Worm (Caenorhabditis elegans) whole organism, L4 larva: ENCODE results near the gene Y52E8A.1.

Experiments
- D1046.2 ChIP-seq: fragments of 200-800 bp; sonication (Bioruptor generic); IDR thresholded peaks from 2 replicates; pipeline ENCODE4 v1.3.6; 2022; ENCODE audit warnings: missing genetic modification characterization, missing compliant biosample characterization
- F26F4.8 ChIP-seq: fragments of 200-800 bp; sonication (Bioruptor generic); conservative IDR thresholded peaks from 2 replicates; pipeline ENCODE4 v1.3.6; 2022; ENCODE audit warnings: missing genetic modification characterization, missing compliant biosample characterization
- F44E2.7 ChIP-seq: fragments of 200-800 bp; sonication (Bioruptor generic); IDR thresholded peaks from 2 replicates; pipeline ENCODE4 v2.1.2; 2022; ENCODE audit warnings: missing genetic modification characterization, missing compliant biosample characterization
- F49E8.2 ChIP-seq: sonication (generic microtip); optimal IDR thresholded peaks from 2 replicates; lab custom pipeline; 2016; ENCODE audit warnings: missing compliant biosample characterization, mild to moderate bottlenecking, missing genetic modification characterization, borderline replicate concordance
- R02D3.7 ChIP-seq: fragments of 150-350 bp; sonication (generic microtip); optimal IDR thresholded peaks from 3 replicates; lab custom pipeline; 2014; ENCODE audit warnings: missing biosample characterization, missing genetic modification characterization
- Y5F2A.4 ChIP-seq: fragments of 200-800 bp; sonication (Bioruptor generic); optimal IDR thresholded peaks from 2 replicates; lab custom pipeline; 2018; ENCODE audit warnings: mild to moderate bottlenecking, missing genetic modification characterization, missing compliant biosample characterization
- ZK546.5 ChIP-seq, 2 experiments: sonication (generic microtip); optimal IDR thresholded peaks; 2 replicates each; lab custom pipeline; 2017; ENCODE audit warnings: missing biosample characterization in 2 of 2, missing genetic modification characterization in 2 of 2
- aha-1 ChIP-seq: fragments of 150-350 bp; peaks from one replicate; lab custom pipeline; 2014; ENCODE audit warnings: missing biosample characterization, missing genetic modification characterization
- aly-2 ChIP-seq: sonication (generic microtip); optimal IDR thresholded peaks from 2 replicates; lab custom pipeline; 2018; ENCODE audit warnings: missing biosample characterization, missing genetic modification characterization
- ama-1 ChIP-seq: fragments of 150-350 bp; optimal IDR thresholded peaks from 2 replicates; lab custom pipeline; 2014; ENCODE audit warnings: inconsistent platforms, mixed read lengths
- attf-4 ChIP-seq: sonication (generic microtip); optimal IDR thresholded peaks from 3 replicates; lab custom pipeline; 2017; ENCODE audit warnings: missing biosample characterization, missing genetic modification characterization
- ceh-20 ChIP-seq: fragments of 200-800 bp; sonication (Bioruptor generic); IDR thresholded peaks from 2 replicates; pipeline ENCODE4 v1.3.6; 2022; ENCODE audit warnings: missing genetic modification reagents, missing genetic modification characterization, missing compliant biosample characterization
- ceh-28 ChIP-seq: fragments of 150-350 bp; optimal IDR thresholded peaks from 2 replicates; lab custom pipeline; 2014; ENCODE audit warnings: missing biosample characterization, missing genetic modification reagents, missing genetic modification characterization
- ceh-32 ChIP-seq: sonication (generic microtip); optimal IDR thresholded peaks from 2 replicates; lab custom pipeline; 2016; ENCODE audit warnings: mild to moderate bottlenecking, missing genetic modification characterization, missing compliant biosample characterization; ENCODE audit not compliant: poor library complexity
- ces-1 ChIP-seq: fragments of 150-350 bp; sonication (generic microtip); optimal IDR thresholded peaks from 4 replicates; lab custom pipeline; 2014; ENCODE audit warnings: missing biosample characterization, missing genetic modification reagents, missing genetic modification characterization
- cey-2 ChIP-seq: sonication (generic microtip); optimal IDR thresholded peaks from 3 replicates; lab custom pipeline; 2017; ENCODE audit warnings: missing genetic modification characterization, mild to moderate bottlenecking, missing compliant biosample characterization, antibody characterized with exemption, borderline replicate concordance; ENCODE audit not compliant: insufficient read depth
- ctbp-1 ChIP-seq: fragments of 200-800 bp; sonication (Bioruptor generic); IDR thresholded peaks from 2 replicates; pipeline ENCODE4 v1.3.6; 2022; ENCODE audit warnings: missing genetic modification reagents, missing genetic modification characterization, missing compliant biosample characterization
- daf-19 ChIP-seq: fragments of 200-800 bp; sonication (Bioruptor generic); conservative IDR thresholded peaks from 2 replicates; pipeline ENCODE4 v1.3.6; 2022; ENCODE audit warnings: missing genetic modification characterization, missing compliant biosample characterization
- dmd-9 ChIP-seq: fragments of 200-800 bp; sonication (Bioruptor generic); IDR thresholded peaks from 2 replicates; pipeline ENCODE4 v1.3.6; 2022; ENCODE audit warnings: missing genetic modification reagents, missing genetic modification characterization, missing compliant biosample characterization
- dpl-1 ChIP-seq: fragments of 150-350 bp; optimal IDR thresholded peaks from 2 replicates; lab custom pipeline; 2014; ENCODE audit warnings: missing biosample characterization, missing genetic modification reagents, missing genetic modification characterization
- duxl-1 ChIP-seq: sonication (generic microtip); optimal IDR thresholded peaks from 2 replicates; lab custom pipeline; 2016; ENCODE audit warnings: mild to moderate bottlenecking, missing genetic modification characterization, moderate library complexity, missing compliant biosample characterization; ENCODE audit not compliant: poor library complexity
- dve-1 ChIP-seq: sonication (generic microtip); optimal IDR thresholded peaks from 2 replicates; lab custom pipeline; 2017; ENCODE audit warnings: antibody characterized with exemption, mild to moderate bottlenecking, missing genetic modification characterization, missing compliant biosample characterization; ENCODE audit not compliant: insufficient read depth
- fkh-10 ChIP-seq: fragments of 150-350 bp; optimal IDR thresholded peaks from 2 replicates; lab custom pipeline; 2014; ENCODE audit warnings: missing biosample characterization, missing genetic modification reagents, missing genetic modification characterization
- fos-1 ChIP-seq: fragments of 150-350 bp; optimal IDR thresholded peaks from 2 replicates; lab custom pipeline; 2014; ENCODE audit warnings: missing biosample characterization, missing genetic modification characterization
- gei-8 ChIP-seq: fragments of 200-800 bp; sonication (Bioruptor generic); optimal IDR thresholded peaks from 2 replicates; lab custom pipeline; 2018; ENCODE audit warnings: mild to moderate bottlenecking, missing genetic modification characterization, missing compliant biosample characterization
- hif-1 ChIP-seq, 2 experiments: sonication (generic microtip); optimal IDR thresholded peaks; 2 replicates each; lab custom pipeline; 2016 to 2017; ENCODE audit warnings: missing compliant biosample characterization in 2 of 2, missing genetic modification characterization in 2 of 2, missing genetic modification reagents in 2 of 2, missing genotype in 2 of 2, mild to moderate bottlenecking in 1 of 2
- hlh-11 ChIP-seq: fragments of 200-800 bp; sonication (Bioruptor generic); optimal IDR thresholded peaks from 2 replicates; lab custom pipeline; 2018; ENCODE audit warnings: mild to moderate bottlenecking, missing genetic modification characterization, missing compliant biosample characterization
- lin-29 ChIP-seq: fragments of 200-800 bp; sonication (Bioruptor generic); IDR thresholded peaks from 2 replicates; pipeline ENCODE4 v1.3.6; 2022; ENCODE audit warnings: missing genetic modification reagents, missing genetic modification characterization, missing compliant biosample characterization
- lir-3 ChIP-seq: sonication (generic microtip); optimal IDR thresholded peaks from 2 replicates; lab custom pipeline; 2016; ENCODE audit warnings: mild to moderate bottlenecking, missing genetic modification characterization, missing compliant biosample characterization
- mdt-29 ChIP-seq: fragments of 200-800 bp; sonication (Bioruptor generic); IDR thresholded peaks from 2 replicates; pipeline ENCODE4 v1.3.6; 2022; ENCODE audit warnings: missing genetic modification reagents, missing genetic modification characterization, missing compliant biosample characterization
- mep-1 ChIP-seq: fragments of 150-350 bp; sonication (generic microtip); optimal IDR thresholded peaks from 3 replicates; lab custom pipeline; 2014; ENCODE audit warnings: missing biosample characterization, missing genetic modification characterization
- nhr-102 ChIP-seq: sonication (generic microtip); optimal IDR thresholded peaks from 2 replicates; lab custom pipeline; 2016; ENCODE audit warnings: mild to moderate bottlenecking, missing genetic modification characterization, moderate library complexity, missing compliant biosample characterization
- nhr-111 ChIP-seq: fragments of 200-800 bp; sonication (Bioruptor generic); optimal IDR thresholded peaks from 2 replicates; lab custom pipeline; 2018; ENCODE audit warnings: mild to moderate bottlenecking, missing genetic modification characterization, missing compliant biosample characterization
- nhr-237 ChIP-seq: sonication (generic microtip); optimal IDR thresholded peaks from 2 replicates; lab custom pipeline; 2017; ENCODE audit warnings: missing biosample characterization, missing genetic modification characterization
- nhr-25 ChIP-seq: sonication (generic microtip); optimal IDR thresholded peaks from 2 replicates; lab custom pipeline; 2017; ENCODE audit warnings: missing genetic modification characterization, mild to moderate bottlenecking, missing compliant biosample characterization, antibody characterized with exemption, moderate library complexity, borderline replicate concordance; ENCODE audit not compliant: insufficient read depth
- nhr-76 ChIP-seq: fragments of 150-350 bp; optimal IDR thresholded peaks from 2 replicates; lab custom pipeline; 2014; ENCODE audit warnings: missing biosample characterization, missing genetic modification characterization
- nhr-77 ChIP-seq: fragments of 150-350 bp; optimal IDR thresholded peaks from 2 replicates; lab custom pipeline; 2014; ENCODE audit warnings: missing biosample characterization, missing genetic modification characterization
- pqm-1 ChIP-seq: sonication (generic microtip); optimal IDR thresholded peaks from 2 replicates; lab custom pipeline; 2017; ENCODE audit warnings: missing biosample characterization, missing genetic modification characterization
- rbr-2 ChIP-seq: sonication (generic microtip); optimal IDR thresholded peaks from 2 replicates; lab custom pipeline; 2016; ENCODE audit warnings: missing genotype, missing genetic modification characterization, missing compliant biosample characterization
- saeg-2 ChIP-seq: fragments of 200-800 bp; sonication (Bioruptor generic); IDR thresholded peaks from 2 replicates; pipeline ENCODE4 v1.3.6; 2022; ENCODE audit warnings: missing genetic modification reagents, missing genetic modification characterization, missing compliant biosample characterization
- sdz-12 ChIP-seq: fragments of 200-800 bp; sonication (Bioruptor generic); optimal IDR thresholded peaks from 2 replicates; lab custom pipeline; 2018; ENCODE audit warnings: mild to moderate bottlenecking, missing genetic modification characterization, missing compliant biosample characterization
- snpc-1.2 ChIP-seq: fragments of 200-800 bp; sonication (Bioruptor generic); IDR thresholded peaks from 2 replicates; pipeline ENCODE4 v1.3.6; 2022; ENCODE audit warnings: missing genetic modification reagents, missing genetic modification characterization, missing compliant biosample characterization
- snpc-4 ChIP-seq: fragments of 150-350 bp; optimal IDR thresholded peaks from 2 replicates; lab custom pipeline; 2014; ENCODE audit warnings: missing biosample characterization, missing genetic modification characterization
- spr-1 ChIP-seq: sonication (generic microtip); optimal IDR thresholded peaks from 2 replicates; lab custom pipeline; 2016; ENCODE audit warnings: mild to moderate bottlenecking, missing genetic modification characterization, missing compliant biosample characterization
- spr-3 ChIP-seq: fragments of 200-800 bp; sonication (Bioruptor generic); optimal IDR thresholded peaks from 2 replicates; lab custom pipeline; 2018; ENCODE audit warnings: mild to moderate bottlenecking, missing genetic modification characterization, missing compliant biosample characterization
- tag-97 ChIP-seq: fragments of 200-800 bp; sonication (Bioruptor generic); IDR thresholded peaks from 2 replicates; pipeline ENCODE4 v1.3.6; 2022; ENCODE audit warnings: missing genetic modification characterization, missing compliant biosample characterization
- tra-1 ChIP-seq: fragments of 200-800 bp; sonication (Bioruptor generic); IDR thresholded peaks from 2 replicates; pipeline ENCODE4 v1.3.6; 2022; ENCODE audit warnings: missing genetic modification reagents, missing genetic modification characterization, missing compliant biosample characterization
- zfp-3 ChIP-seq: fragments of 200-800 bp; sonication (Bioruptor generic); conservative IDR thresholded peaks from 2 replicates; pipeline ENCODE4 v1.3.6; 2022; ENCODE audit warnings: missing genetic modification reagents, missing genetic modification characterization, missing compliant biosample characterization
- zip-2 ChIP-seq: fragments of 150-350 bp; optimal IDR thresholded peaks from 2 replicates; lab custom pipeline; 2014; ENCODE audit warnings: missing biosample characterization, missing genetic modification characterization
- ztf-11 ChIP-seq: fragments of 150-350 bp; optimal IDR thresholded peaks from 2 replicates; lab custom pipeline; 2014; ENCODE audit warnings: missing biosample characterization, missing genetic modification characterization
- ztf-7 ChIP-seq: fragments of 150-350 bp; optimal IDR thresholded peaks from 2 replicates; lab custom pipeline; 2014; ENCODE audit warnings: missing biosample characterization, missing genetic modification characterization

Gene Y52E8A.1

ce11 chrII:4299227-4299703 lies 22.6 kb upstream of the Y52E8A.1 start, which contains the start of gene sco-1 (continued):
- TF ChIP-seq dpl-1 (GFP tag; lab: Kevin White, UChicago): peak; percentile 90
- TF ChIP-seq nhr-76 (tag; lab: Kevin White, UChicago): no peak
- peak; percentile 90 for TF ChIP-seq hlh-11
- peak; percentile 88 for TF ChIP-seq duxl-1 (tag; lab: Kevin White, UChicago)
- no peak for TF ChIP-seq Y5F2A.4 (GFP tag; lab: Kevin White, UChicago)
- peak; percentile 94 for TF ChIP-seq ceh-20 (GFP tag; lab: Robert Waterston, UW)
- TF ChIP-seq spr-3 (GFP tag; lab: Kevin White, UChicago): peak; percentile 56
- peak; percentile 94 for TF ChIP-seq dmd-9 (GFP tag; lab: Robert Waterston, UW)
- no peak for TF ChIP-seq F44E2.7 (GFP tag; lab: Robert Waterston, UW)
- peak; percentile 87; the same call in 1 of the 2 replicates for TF ChIP-seq zfp-3 (GFP tag; lab: Robert Waterston, UW)
- TF ChIP-seq ztf-11 (tag; lab: Kevin White, UChicago): no peak
- TF ChIP-seq spr-1 (tag; lab: Kevin White, UChicago): peak; percentile 82
- TF ChIP-seq saeg-2 (GFP tag; lab: Robert Waterston, UW): no peak
- TF ChIP-seq ceh-28 (tag; lab: Kevin White, UChicago): no peak
- 0 out of 2 replicates have a peak, but pooled peaks have one; percentile 16 for TF ChIP-seq snpc-1.2 (GFP tag; lab: Robert Waterston, UW)
- TF ChIP-seq F26F4.8 (GFP tag; lab: Robert Waterston, UW): no peak
- peak; percentile 88 for TF ChIP-seq ctbp-1 (GFP tag; lab: Robert Waterston, UW)
- TF ChIP-seq mep-1 (tag; lab: Kevin White, UChicago): peak; percentile 98
- peak; percentile 70 for TF ChIP-seq zip-2
- no peak for TF ChIP-seq cey-2
- TF ChIP-seq dve-1 (tag; lab: Kevin White, UChicago): peak; percentile 95
- TF ChIP-seq F49E8.2 (tag; lab: Kevin White, UChicago): peak; percentile 59
- peak; percentile 85 for TF ChIP-seq ztf-7 (tag; lab: Kevin White, UChicago)
- TF ChIP-seq nhr-25: peak; percentile 92
- TF ChIP-seq nhr-77 (tag; lab: Kevin White, UChicago): peak; percentile 93
- peak; percentile 95 for TF ChIP-seq tag-97 (GFP tag; lab: Robert Waterston, UW)
- TF ChIP-seq ama-1 (lab: Kevin White, UChicago): peak; percentile 34
- TF ChIP-seq nhr-102 (tag; lab: Kevin White, UChicago): peak; percentile 88
- peak; percentile 97 for TF ChIP-seq fkh-10 (GFP tag; lab: Kevin White, UChicago)
- peak; percentile 93 for TF ChIP-seq rbr-2 (tag; lab: Kevin White, UChicago)
- no peak for TF ChIP-seq fos-1
- TF ChIP-seq sdz-12: peak; percentile 80
- peak; percentile 60 for TF ChIP-seq snpc-4 (tag; lab: Kevin White, UChicago)
- TF ChIP-seq aha-1 (tag; lab: Kevin White, UChicago): peak; percentile 93
- TF ChIP-seq ZK546.5 (tag; optimal IDR thresholded peaks at IDR 0.05; lab: Kevin White, UChicago): no peak
- TF ChIP-seq ces-1 (GFP tag; lab: Kevin White, UChicago): peak; percentile 42
- no peak for TF ChIP-seq nhr-111 (GFP tag; lab: Kevin White, UChicago)
- no peak for TF ChIP-seq pqm-1
- peak in 1 of 2 experiments; percentile 95 for TF ChIP-seq hif-1 (tag; optimal IDR thresholded peaks at IDR 0.05; lab: Kevin White, UChicago)
- peak; percentile 84 for TF ChIP-seq mdt-29 (GFP tag; lab: Robert Waterston, UW)
- TF ChIP-seq nhr-237: no peak
- no peak for TF ChIP-seq daf-19
- TF ChIP-seq aly-2: no peak
- TF ChIP-seq R02D3.7: peak; percentile 98
- TF ChIP-seq tra-1: no peak; the same call in none of the 2 replicates
- peak; percentile 50 for TF ChIP-seq gei-8 (GFP tag; lab: Kevin White, UChicago)
- no peak for TF ChIP-seq attf-4 (tag; lab: Kevin White, UChicago)
- peak; percentile 89 for TF ChIP-seq lin-29 (GFP tag; lab: Robert Waterston, UW)
- no peak for TF ChIP-seq ceh-32 (tag; lab: Kevin White, UChicago)
- TF ChIP-seq D1046.2 (GFP tag; lab: Robert Waterston, UW): peak; percentile 74; the same call in 1 of the 2 replicates
- TF ChIP-seq lir-3: peak; percentile 24
